Fruit fly (Drosophila melanogaster) whole organism, prepupa: ENCODE results near the gene CG33253.

Experiments used
- Blimp-1 ChIP-seq: fragments of 200-800 bp; sonication (Bioruptor generic); optimal IDR thresholded peaks from 3 replicates; lab custom pipeline; 2017; ENCODE audit warnings: missing biosample characterization, missing genetic modification characterization, mild to moderate bottlenecking, moderate library complexity, missing genetic modification reagents
- CG10631 ChIP-seq: fragments of 200-800 bp; sonication (Bioruptor generic); optimal IDR thresholded peaks from 2 replicates; lab custom pipeline; 2016; ENCODE audit warnings: missing biosample characterization, missing genetic modification characterization
- CG10669 ChIP-seq: fragments of 200-800 bp; sonication (Bioruptor generic); optimal IDR thresholded peaks from 3 replicates; lab custom pipeline; 2018; ENCODE audit warnings: missing biosample characterization, mild to moderate bottlenecking, missing genetic modification characterization, moderate library complexity
- CG11294 ChIP-seq: fragments of 200-800 bp; sonication (Bioruptor generic); IDR thresholded peaks from 2 replicates; pipeline ENCODE4 v1.3.6; 2022; ENCODE audit warnings: missing biosample characterization, missing genetic modification characterization
- CG11762 ChIP-seq: fragments of 200-800 bp; sonication (Bioruptor generic); optimal IDR thresholded peaks from 3 replicates; lab custom pipeline; 2016; ENCODE audit warnings: missing biosample characterization, missing genetic modification characterization; ENCODE audit not compliant: insufficient read depth
- CG11902 ChIP-seq: fragments of 200-800 bp; sonication (Bioruptor generic); optimal IDR thresholded peaks from 3 replicates; lab custom pipeline; 2016; ENCODE audit warnings: missing biosample characterization, missing genetic modification characterization
- CG1621 ChIP-seq: fragments of 200-800 bp; sonication (Bioruptor generic); optimal IDR thresholded peaks from 3 replicates; lab custom pipeline; 2018; ENCODE audit warnings: missing biosample characterization, mild to moderate bottlenecking, missing genetic modification characterization
- CG16779 ChIP-seq: fragments of 200-800 bp; sonication (Bioruptor generic); optimal IDR thresholded peaks from 3 replicates; lab custom pipeline; 2017; ENCODE audit warnings: missing biosample characterization, mild to moderate bottlenecking, missing genetic modification characterization
- CG3032 ChIP-seq: fragments of 200-800 bp; optimal IDR thresholded peaks from 2 replicates; lab custom pipeline; 2019; ENCODE audit warnings: missing biosample characterization, mild to moderate bottlenecking, missing genetic modification characterization, moderate library complexity
- CG31627 ChIP-seq: fragments of 200-800 bp; sonication (Bioruptor generic); optimal IDR thresholded peaks from 3 replicates; lab custom pipeline; 2016; ENCODE audit warnings: missing biosample characterization, missing genetic modification characterization
- CG32006 ChIP-seq: fragments of 200-800 bp; sonication (Bioruptor generic); optimal IDR thresholded peaks from 3 replicates; lab custom pipeline; 2017; ENCODE audit warnings: missing biosample characterization, mild to moderate bottlenecking, missing genetic modification characterization
- CG4318 ChIP-seq: fragments of 200-800 bp; sonication (Bioruptor generic); optimal IDR thresholded peaks from 3 replicates; lab custom pipeline; 2017; ENCODE audit warnings: missing biosample characterization, mild to moderate bottlenecking, missing genetic modification characterization
- CG6163 ChIP-seq: fragments of 200-800 bp; sonication (Bioruptor generic); IDR thresholded peaks from 3 replicates; pipeline ENCODE4 v1.3.6; 2022; ENCODE audit warnings: missing biosample characterization, missing genetic modification characterization
- CG6276 ChIP-seq: fragments of 200-800 bp; sonication (Bioruptor generic); optimal IDR thresholded peaks from 2 replicates; lab custom pipeline; 2017; ENCODE audit warnings: missing biosample characterization, mild to moderate bottlenecking, missing genetic modification characterization
- CG6792 ChIP-seq: fragments of 200-800 bp; sonication (Bioruptor generic); optimal IDR thresholded peaks from 3 replicates; lab custom pipeline; 2016; ENCODE audit warnings: missing biosample characterization, missing genetic modification characterization
- CG6854 ChIP-seq: fragments of 200-800 bp; sonication (Bioruptor generic); optimal IDR thresholded peaks from 2 replicates; lab custom pipeline; 2017; ENCODE audit warnings: missing biosample characterization, mild to moderate bottlenecking, missing genetic modification characterization
- CG7368 ChIP-seq: fragments of 200-800 bp; sonication (Bioruptor generic); optimal IDR thresholded peaks from 3 replicates; lab custom pipeline; 2016; ENCODE audit warnings: missing biosample characterization, missing genetic modification characterization
- CG8119 ChIP-seq: fragments of 200-800 bp; sonication (Bioruptor generic); IDR thresholded peaks from 3 replicates; pipeline ENCODE4 v1.3.6; 2022; ENCODE audit warnings: missing biosample characterization, missing genetic modification characterization
- CG8319 ChIP-seq: fragments of 200-800 bp; sonication (Bioruptor generic); optimal IDR thresholded peaks from 3 replicates; lab custom pipeline; 2016; ENCODE audit warnings: missing biosample characterization, missing genetic modification characterization
- CG8632 ChIP-seq: fragments of 200-800 bp; sonication (Bioruptor generic); optimal IDR thresholded peaks from 3 replicates; lab custom pipeline; 2016; ENCODE audit warnings: missing biosample characterization, missing genetic modification characterization
- CG9139 ChIP-seq: fragments of 200-800 bp; sonication (Bioruptor generic); optimal IDR thresholded peaks from 3 replicates; lab custom pipeline; 2017; ENCODE audit warnings: missing biosample characterization, mild to moderate bottlenecking, missing genetic modification characterization
- Eip78C ChIP-seq: fragments of 200-800 bp; sonication (Bioruptor generic); peaks from one replicate; lab custom pipeline; 2016; ENCODE audit warnings: missing biosample characterization, missing genetic modification characterization
- Eip93F ChIP-seq: fragments of 200-800 bp; sonication (Bioruptor generic); optimal IDR thresholded peaks from 2 replicates; lab custom pipeline; 2016; ENCODE audit warnings: missing biosample characterization, mild to moderate bottlenecking, missing genetic modification characterization
- Ets21C ChIP-seq: fragments of 200-800 bp; sonication (Bioruptor generic); optimal IDR thresholded peaks from 3 replicates; lab custom pipeline; 2016; ENCODE audit warnings: missing biosample characterization, missing genetic modification characterization
- Ets96B ChIP-seq: fragments of 200-800 bp; optimal IDR thresholded peaks from 2 replicates; lab custom pipeline; 2019; ENCODE audit warnings: missing biosample characterization, mild to moderate bottlenecking, missing genetic modification characterization, moderate library complexity
- Gug ChIP-seq: fragments of 200-800 bp; sonication (Bioruptor generic); IDR thresholded peaks from 2 replicates; pipeline ENCODE4 v1.3.6; 2022; ENCODE audit warnings: missing biosample characterization, missing genetic modification characterization
- Hr39 ChIP-seq: fragments of 200-800 bp; sonication (Bioruptor generic); optimal IDR thresholded peaks from 2 replicates; lab custom pipeline; 2016; ENCODE audit warnings: missing biosample characterization, missing genetic modification characterization
- Hr4 ChIP-seq: fragments of 200-800 bp; sonication (Bioruptor generic); optimal IDR thresholded peaks from 3 replicates; lab custom pipeline; 2016; ENCODE audit warnings: missing biosample characterization, missing genetic modification characterization
- Met ChIP-seq: fragments of 200-800 bp; sonication (Bioruptor generic); optimal IDR thresholded peaks from 3 replicates; lab custom pipeline; 2016; ENCODE audit warnings: missing biosample characterization, missing genetic modification characterization
- OdsH ChIP-seq: fragments of 200-800 bp; sonication (Bioruptor generic); optimal IDR thresholded peaks from 3 replicates; lab custom pipeline; 2016; ENCODE audit warnings: missing biosample characterization, missing genetic modification characterization
- Smox ChIP-seq: fragments of 200-800 bp; sonication (Bioruptor generic); optimal IDR thresholded peaks from 3 replicates; lab custom pipeline; 2016; ENCODE audit warnings: missing biosample characterization, missing genetic modification characterization
- Sox14 ChIP-seq: fragments of 200-800 bp; sonication (Bioruptor generic); optimal IDR thresholded peaks from 3 replicates; lab custom pipeline; 2016; ENCODE audit warnings: missing biosample characterization, missing genetic modification characterization
- Sox15 ChIP-seq: fragments of 200-800 bp; sonication (Bioruptor generic); optimal IDR thresholded peaks from 3 replicates; lab custom pipeline; 2016; ENCODE audit warnings: missing biosample characterization, missing genetic modification characterization
- achi ChIP-seq: fragments of 200-800 bp; sonication (Bioruptor generic); optimal IDR thresholded peaks from 3 replicates; lab custom pipeline; 2016; ENCODE audit warnings: missing biosample characterization, missing genetic modification characterization
- acj6 ChIP-seq: fragments of 200-800 bp; sonication (Bioruptor generic); optimal IDR thresholded peaks from 3 replicates; lab custom pipeline; 2016; ENCODE audit warnings: missing biosample characterization, missing genetic modification characterization
- cyc ChIP-seq: fragments of 200-800 bp; sonication (Bioruptor generic); optimal IDR thresholded peaks from 3 replicates; lab custom pipeline; 2016; ENCODE audit warnings: missing biosample characterization, missing genetic modification characterization
- dac ChIP-seq: fragments of 200-800 bp; sonication (Bioruptor generic); optimal IDR thresholded peaks from 2 replicates; lab custom pipeline; 2017; ENCODE audit warnings: missing biosample characterization, mild to moderate bottlenecking, missing genetic modification characterization
- dsx ChIP-seq: fragments of 200-800 bp; optimal IDR thresholded peaks from 3 replicates; lab custom pipeline; 2019; ENCODE audit warnings: missing biosample characterization, mild to moderate bottlenecking, missing genetic modification characterization, moderate library complexity; ENCODE audit not compliant: poor library complexity, severe bottlenecking
- esn ChIP-seq: fragments of 200-800 bp; sonication (Bioruptor generic); optimal IDR thresholded peaks from 2 replicates; lab custom pipeline; 2016; ENCODE audit warnings: missing biosample characterization, mild to moderate bottlenecking, missing genetic modification characterization, moderate library complexity
- fd59A ChIP-seq: fragments of 200-800 bp; sonication (Bioruptor generic); optimal IDR thresholded peaks from 2 replicates; lab custom pipeline; 2017; ENCODE audit warnings: missing biosample characterization, mild to moderate bottlenecking, missing genetic modification characterization, missing genetic modification reagents
- fd85E ChIP-seq: fragments of 200-800 bp; sonication (Bioruptor generic); optimal IDR thresholded peaks from 3 replicates; lab custom pipeline; 2016; ENCODE audit warnings: missing biosample characterization, missing genetic modification characterization
- fkh ChIP-seq: fragments of 200-800 bp; sonication (Bioruptor generic); optimal IDR thresholded peaks from 3 replicates; lab custom pipeline; 2017; ENCODE audit warnings: missing biosample characterization, mild to moderate bottlenecking, missing genetic modification characterization, moderate library complexity
- lz ChIP-seq: fragments of 200-800 bp; sonication (Bioruptor generic); optimal IDR thresholded peaks from 3 replicates; lab custom pipeline; 2016; ENCODE audit warnings: missing biosample characterization, missing genetic modification characterization
- net ChIP-seq: fragments of 200-800 bp; sonication (Bioruptor generic); optimal IDR thresholded peaks from 3 replicates; lab custom pipeline; 2016; ENCODE audit warnings: missing biosample characterization, missing genetic modification characterization
- salr ChIP-seq, 2 experiments: fragments of 200-800 bp; sonication (Bioruptor generic); optimal IDR thresholded peaks; 3 replicates each; lab custom pipeline; 2016 to 2018; ENCODE audit warnings: missing biosample characterization in 2 of 2, missing genetic modification characterization in 2 of 2, mild to moderate bottlenecking in 1 of 2
- spab ChIP-seq: fragments of 200-800 bp; sonication (Bioruptor generic); optimal IDR thresholded peaks from 2 replicates; lab custom pipeline; 2017; ENCODE audit warnings: missing biosample characterization, mild to moderate bottlenecking, missing genetic modification characterization, missing genetic modification reagents
- ss ChIP-seq, 2 experiments: fragments of 200-800 bp; sonication (Bioruptor generic); optimal IDR thresholded peaks; 2 replicates in 1 of 2; 3 replicates in 1 of 2; lab custom pipeline; 2017 to 2018; ENCODE audit warnings: mild to moderate bottlenecking in 2 of 2, missing biosample characterization in 2 of 2, missing genetic modification characterization in 2 of 2, moderate library complexity in 1 of 2
- svp ChIP-seq: fragments of 200-800 bp; sonication (Bioruptor generic); peaks from one replicate; lab custom pipeline; 2016; ENCODE audit warnings: missing biosample characterization, missing genetic modification characterization

Gene CG33253

dm6 chrX:19159942-19160341 lies 23.3 kb upstream of the CG33253 start (continued):
- peak; percentile 26 to 65 for TF ChIP-seq ss (GFP tag; optimal IDR thresholded peaks at IDR 0.05; lab: Kevin White, UChicago)
- peak; percentile 29 for TF ChIP-seq net (GFP tag; lab: Kevin White, UChicago)
- peak; percentile 35 for TF ChIP-seq CG16779 (tag; lab: Kevin White, UChicago)
- TF ChIP-seq Smox: peak; percentile 76
- TF ChIP-seq CG32006 (GFP tag; lab: Kevin White, UChicago): peak; percentile 70
- TF ChIP-seq fd59A (GFP tag; lab: Kevin White, UChicago): peak; percentile 62
- peak; percentile 76 for TF ChIP-seq esn
- peak; percentile 69 for TF ChIP-seq achi (GFP tag; lab: Kevin White, UChicago)

- TF ChIP-seq CG3032 (tag; lab: Kevin White, UChicago) (peak; percentile 49), CG1621 (tag; lab: Kevin White, UChicago) (no peak), dac (GFP tag; lab: Kevin White, UChicago) (no peak), esn (peak; percentile 21), CG11762 (GFP tag; lab: Kevin White, UChicago) (no peak), Hr4 (no peak), CG8632 (no peak), Ets21C (GFP tag; lab: Kevin White, UChicago) (no peak), Eip78C (GFP tag; lab: Kevin White, UChicago) (peak; percentile 85), CG6792 (GFP tag; lab: Kevin White, UChicago) (peak; percentile 8), Blimp-1 (GFP tag; lab: Kevin White, UChicago) (no peak), Gug (GFP tag; lab: Robert Waterston, UW) (no peak), Ets96B (tag; lab: Kevin White, UChicago) (peak; percentile 61), CG4318 (no peak), CG8119 (GFP tag; lab: Robert Waterston, UW) (peak; percentile 36; the same call in 1 of the 3 replicates), dsx (GFP tag; lab: Kevin White, UChicago) (peak; percentile 63), CG9139 (GFP tag; lab: Kevin White, UChicago) (no peak), cyc (GFP tag; lab: Kevin White, UChicago) (no peak), CG7368 (GFP tag; lab: Kevin White, UChicago) (no peak), CG10669 (GFP tag; lab: Kevin White, UChicago) (no peak), CG8319 (GFP tag; lab: Kevin White, UChicago) (no peak), spab (GFP tag; lab: Kevin White, UChicago) (peak; percentile 10), CG6276 (GFP tag; lab: Kevin White, UChicago) (no peak), CG11294 (GFP tag; lab: Robert Waterston, UW) (no peak), OdsH (peak; percentile 19), salr (GFP tag; optimal IDR thresholded peaks at IDR 0.05; lab: Kevin White, UChicago) (peak in 1 of 2 experiments; percentile 1), fd85E (no peak), CG10631 (GFP tag; lab: Kevin White, UChicago) (peak; percentile 8), net (GFP tag; lab: Kevin White, UChicago) (no peak), Hr39 (GFP tag; lab: Kevin White, UChicago) (no peak), achi (GFP tag; lab: Kevin White, UChicago) (peak; percentile 15), Eip93F (GFP tag; lab: Kevin White, UChicago) (no peak), fkh (GFP tag; lab: Kevin White, UChicago) (no peak), Met (no peak), acj6 (peak; percentile 20), CG6854 (GFP tag; lab: Kevin White, UChicago) (no peak), Sox15 (GFP tag; lab: Kevin White, UChicago) (no peak), svp (GFP tag; lab: Kevin White, UChicago) (peak; percentile 69), CG16779 (tag; lab: Kevin White, UChicago) (no peak), Sox14 (GFP tag; lab: Kevin White, UChicago) (no peak), CG6163 (GFP tag; lab: Robert Waterston, UW) (no peak), lz (GFP tag; lab: Kevin White, UChicago) (no peak), CG32006 (GFP tag; lab: Kevin White, UChicago) (peak; percentile 38), CG11902 (GFP tag; lab: Kevin White, UChicago) (no peak), CG31627 (GFP tag; lab: Kevin White, UChicago) (no peak)
Observed at dm6 chrX:19160635-19161407, 22.4 kb upstream of the CG33253 start.
